Fruit fly (Drosophila melanogaster) whole organism, pupa: Measurements from ENCODE around the gene Charon.

Source experiments
- CG10348 ChIP-seq: fragments of 200-800 bp; sonication (Bioruptor generic); IDR thresholded peaks from 2 replicates; pipeline ENCODE4 v1.3.6; 2022; ENCODE audit warnings: missing biosample characterization, missing genetic modification characterization
- CG12605 ChIP-seq: fragments of 200-800 bp; sonication (Bioruptor generic); IDR thresholded peaks from 2 replicates; pipeline ENCODE4 v1.3.6; 2022; ENCODE audit warnings: missing biosample characterization, missing genetic modification characterization
- CG13204 ChIP-seq: fragments of 200-800 bp; sonication (Bioruptor generic); optimal IDR thresholded peaks from 2 replicates; lab custom pipeline; 2018; ENCODE audit warnings: missing biosample characterization, mild to moderate bottlenecking, missing genetic modification characterization, moderate library complexity
- CG14655 ChIP-seq: fragments of 200-800 bp; sonication (Bioruptor generic); optimal IDR thresholded peaks from 3 replicates; lab custom pipeline; 2017; ENCODE audit warnings: mild to moderate bottlenecking, missing biosample characterization, missing genetic modification reagents, missing genetic modification characterization
- CG15710 ChIP-seq: fragments of 200-800 bp; sonication (Bioruptor generic); optimal IDR thresholded peaks from 2 replicates; lab custom pipeline; 2018; ENCODE audit warnings: missing biosample characterization, mild to moderate bottlenecking, missing genetic modification characterization, moderate library complexity
- CG17806 ChIP-seq: fragments of 200-800 bp; sonication (Bioruptor generic); optimal IDR thresholded peaks from 2 replicates; lab custom pipeline; 2018; ENCODE audit warnings: missing biosample characterization, mild to moderate bottlenecking, missing genetic modification characterization, moderate library complexity
- CG32121 ChIP-seq: fragments of 200-800 bp; sonication (Bioruptor generic); IDR thresholded peaks from 2 replicates; pipeline ENCODE4 v1.3.6; 2022; ENCODE audit warnings: missing biosample characterization, missing genetic modification characterization
- CG34367 ChIP-seq: fragments of 200-800 bp; sonication (Bioruptor generic); optimal IDR thresholded peaks from 2 replicates; lab custom pipeline; 2018; ENCODE audit warnings: missing biosample characterization, mild to moderate bottlenecking, missing genetic modification characterization
- CG4496 ChIP-seq: fragments of 200-800 bp; sonication (Bioruptor generic); IDR thresholded peaks from 3 replicates; pipeline ENCODE4 v1.3.6; 2022; ENCODE audit warnings: missing biosample characterization, missing genetic modification characterization
- CG8159 ChIP-seq: fragments of 200-800 bp; sonication (Bioruptor generic); optimal IDR thresholded peaks from 3 replicates; lab custom pipeline; 2018; ENCODE audit warnings: missing biosample characterization, mild to moderate bottlenecking, missing genetic modification characterization, moderate library complexity
- CG8301 ChIP-seq: fragments of 200-800 bp; sonication (Bioruptor generic); optimal IDR thresholded peaks from 2 replicates; lab custom pipeline; 2018; ENCODE audit warnings: missing biosample characterization, mild to moderate bottlenecking, missing genetic modification characterization
- CG9948 ChIP-seq: fragments of 200-800 bp; sonication (Bioruptor generic); optimal IDR thresholded peaks from 2 replicates; lab custom pipeline; 2018; ENCODE audit warnings: missing biosample characterization, mild to moderate bottlenecking, missing genetic modification characterization, moderate library complexity
- D1 ChIP-seq: fragments of 200-800 bp; sonication (Bioruptor generic); optimal IDR thresholded peaks from 2 replicates; lab custom pipeline; 2018; ENCODE audit warnings: missing biosample characterization, mild to moderate bottlenecking, missing genetic modification characterization, moderate library complexity
- EcR ChIP-seq: fragments of 200-800 bp; sonication (Bioruptor generic); optimal IDR thresholded peaks from 3 replicates; lab custom pipeline; 2019; ENCODE audit warnings: missing biosample characterization, missing genetic modification characterization, mild to moderate bottlenecking, moderate library complexity, missing genetic modification reagents
- Ets98B ChIP-seq: fragments of 200-800 bp; sonication (Bioruptor generic); IDR thresholded peaks from 2 replicates; pipeline ENCODE4 v1.3.6; 2022; ENCODE audit warnings: missing biosample characterization, missing genetic modification characterization
- Pif1A ChIP-seq: fragments of 200-800 bp; sonication (Bioruptor generic); optimal IDR thresholded peaks from 3 replicates; lab custom pipeline; 2016; ENCODE audit warnings: missing biosample characterization, missing genetic modification characterization
- Pif1B ChIP-seq: fragments of 200-800 bp; sonication (Bioruptor generic); optimal IDR thresholded peaks from 3 replicates; lab custom pipeline; 2016; ENCODE audit warnings: missing biosample characterization, missing genetic modification characterization
- Snoo ChIP-seq: fragments of 200-800 bp; sonication (Bioruptor generic); optimal IDR thresholded peaks from 3 replicates; lab custom pipeline; 2017; ENCODE audit warnings: missing biosample characterization, mild to moderate bottlenecking, missing genetic modification characterization, inconsistent platforms
- fd96Ca ChIP-seq: fragments of 200-800 bp; sonication (Bioruptor generic); IDR thresholded peaks from 3 replicates; pipeline ENCODE4 v1.3.6; 2022; ENCODE audit warnings: missing biosample characterization, missing genetic modification characterization
- gl ChIP-seq: fragments of 200-800 bp; sonication (Bioruptor generic); optimal IDR thresholded peaks from 2 replicates; lab custom pipeline; 2018; ENCODE audit warnings: missing biosample characterization, mild to moderate bottlenecking, missing genetic modification characterization
- rn ChIP-seq: fragments of 200-800 bp; sonication (Bioruptor generic); IDR thresholded peaks from 2 replicates; pipeline ENCODE4 v1.3.6; 2022; ENCODE audit warnings: missing biosample characterization, missing genetic modification characterization

Charon gene

DNA sequence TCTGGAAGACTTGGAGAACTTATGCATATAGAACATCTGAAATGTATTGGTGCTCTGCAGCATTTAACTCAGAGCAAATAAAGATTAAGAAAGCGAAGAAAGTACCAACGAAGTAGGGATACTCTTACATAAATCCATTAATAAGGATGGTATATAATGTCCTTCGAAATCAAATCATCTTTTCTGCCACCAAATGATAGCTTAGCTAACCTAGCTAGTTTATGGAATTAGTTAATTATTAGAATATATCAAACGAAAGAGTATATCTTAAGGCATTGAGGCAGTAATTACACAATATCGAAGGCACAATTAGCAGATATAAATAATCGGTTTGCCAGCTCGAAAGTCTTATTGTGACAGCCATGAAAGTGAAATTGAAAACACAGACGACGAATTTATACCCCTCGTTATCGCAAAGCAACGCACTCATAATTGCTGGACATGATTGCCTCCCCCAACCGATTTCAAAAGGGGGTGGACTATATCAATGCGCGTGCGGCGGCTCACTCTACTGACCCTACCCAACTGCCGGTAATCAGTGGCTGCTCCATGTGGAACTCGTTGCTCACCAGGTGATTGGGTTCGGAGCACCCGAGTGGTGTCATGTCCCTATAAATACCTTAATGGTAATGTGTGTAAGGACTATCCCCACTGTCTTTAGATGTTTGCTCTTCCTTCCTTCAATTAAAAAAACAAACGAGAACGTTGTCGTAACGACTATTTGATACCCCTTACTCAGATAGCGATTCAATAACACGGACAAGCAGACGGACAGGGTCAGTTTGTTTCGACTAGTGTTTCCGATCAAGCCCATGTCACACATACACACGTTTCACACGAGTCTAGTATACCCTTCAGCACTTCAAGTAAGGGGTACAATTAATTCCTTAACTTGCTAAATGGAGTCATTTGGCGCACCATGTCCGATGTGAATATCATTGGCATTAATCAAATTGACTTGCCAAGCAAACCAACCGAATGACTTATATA lies 27.9 kb downstream of the Charon start:
- no peak for TF ChIP-seq CG8301 (tag; lab: Kevin White, UChicago)
- TF ChIP-seq rn (GFP tag; lab: Robert Waterston, UW) = 0 out of 2 replicates have a peak, but pooled peaks have one; percentile 36
- no peak for TF ChIP-seq CG14655 (GFP tag; lab: Kevin White, UChicago)
- TF ChIP-seq CG10348 (GFP tag; lab: Robert Waterston, UW) = no peak
- peak; percentile 56; the same call in 1 of the 2 replicates for TF ChIP-seq CG32121
- TF ChIP-seq CG15710 (tag; lab: Kevin White, UChicago) = peak; percentile 76
- no peak for TF ChIP-seq CG13204 (GFP tag; lab: Kevin White, UChicago)
- TF ChIP-seq CG9948 = peak; percentile 64
- peak; percentile 52 for TF ChIP-seq CG34367 (tag; lab: Kevin White, UChicago)
- no peak for TF ChIP-seq CG12605
- TF ChIP-seq Pif1A (GFP tag; lab: Kevin White, UChicago) = no peak
- peak; percentile 30 for TF ChIP-seq gl (tag; lab: Kevin White, UChicago)
- peak; percentile 83 for TF ChIP-seq Snoo (tag; lab: Kevin White, UChicago)
- TF ChIP-seq CG4496 = peak; percentile 64; the same call in 1 of the 3 replicates
- TF ChIP-seq Pif1B (GFP tag; lab: Kevin White, UChicago) = peak; percentile 67
- peak; percentile 54 for TF ChIP-seq Ets98B (GFP tag; lab: Robert Waterston, UW)
- no peak for TF ChIP-seq fd96Ca (GFP tag; lab: Robert Waterston, UW)
- TF ChIP-seq CG17806 (tag; lab: Kevin White, UChicago) = peak; percentile 70
- peak; percentile 77 for TF ChIP-seq CG8159 (tag; lab: Kevin White, UChicago)
- TF ChIP-seq EcR (GFP tag; lab: Kevin White, UChicago) = peak; percentile 0
- no peak for TF ChIP-seq D1

DNA sequence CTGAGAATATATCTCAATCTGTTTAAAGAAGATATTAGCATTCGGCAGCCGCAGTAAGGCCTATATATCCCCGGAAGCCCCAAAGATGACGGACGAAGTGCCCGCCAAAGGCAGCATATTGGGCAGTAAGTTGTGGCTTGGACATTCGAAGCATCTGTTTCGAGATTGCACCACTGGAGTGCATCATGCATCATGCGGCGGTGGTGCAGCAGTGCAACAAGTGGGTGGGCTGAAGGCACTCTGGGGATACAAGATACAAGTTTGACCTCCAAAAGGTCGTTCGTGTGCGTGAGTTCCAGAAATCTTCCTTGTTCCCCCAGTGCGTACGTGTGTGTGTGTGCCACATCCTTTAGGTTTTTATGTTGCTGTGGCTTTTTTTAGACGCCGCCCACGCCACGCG lies 29.3 kb downstream of the Charon start:
- no peak for TF ChIP-seq CG12605
- no peak for TF ChIP-seq gl (tag; lab: Kevin White, UChicago)
- TF ChIP-seq Ets98B (GFP tag; lab: Robert Waterston, UW) = no peak
- no peak for TF ChIP-seq fd96Ca (GFP tag; lab: Robert Waterston, UW)
- TF ChIP-seq CG4496 = no peak
- no peak for TF ChIP-seq Pif1A (GFP tag; lab: Kevin White, UChicago)
- TF ChIP-seq CG34367 (tag; lab: Kevin White, UChicago) = no peak
- no peak for TF ChIP-seq CG32121
- TF ChIP-seq CG8301 (tag; lab: Kevin White, UChicago) = no peak
- no peak for TF ChIP-seq CG15710 (tag; lab: Kevin White, UChicago)
- TF ChIP-seq Snoo (tag; lab: Kevin White, UChicago) = no peak
- TF ChIP-seq CG9948 = no peak
- TF ChIP-seq rn (GFP tag; lab: Robert Waterston, UW) = no peak
- TF ChIP-seq EcR (GFP tag; lab: Kevin White, UChicago) = no peak
- TF ChIP-seq, all 21 proteins: peak for 0

DNA sequence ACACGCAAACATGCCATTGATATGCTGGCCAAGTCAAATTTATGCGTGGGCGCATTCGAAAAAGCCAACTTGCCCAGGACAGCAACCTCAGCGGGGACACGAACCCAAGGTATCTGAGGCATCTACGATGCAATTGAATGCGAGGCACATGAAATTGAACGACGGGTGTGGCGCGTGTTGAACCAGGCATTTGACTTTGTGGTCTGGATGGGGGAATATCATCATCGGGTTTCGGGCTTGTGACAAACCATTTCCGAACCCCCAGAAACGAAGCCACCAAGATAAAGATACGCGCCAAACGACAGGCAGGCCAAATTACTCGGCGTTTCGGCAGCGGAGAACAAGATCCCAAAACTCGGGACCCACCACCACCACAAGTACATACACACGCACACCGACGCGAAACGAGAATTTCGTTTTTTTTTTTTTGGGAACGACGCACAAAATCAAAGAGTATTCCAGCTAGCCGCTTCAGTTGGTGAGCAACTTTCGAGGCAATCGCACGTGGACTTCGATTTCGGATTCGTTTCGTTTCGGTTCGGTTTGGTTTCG lies 29.8 kb downstream of the Charon start, which contains the start of gene MFS3:
Gene MFS3, plus strand, starts transcription at position 472 of the 552 bp plus-strand sequence.
- TF ChIP-seq Snoo (tag; lab: Kevin White, UChicago) = no peak
- TF ChIP-seq gl (tag; lab: Kevin White, UChicago) = peak; percentile 5
- peak; percentile 64; the same call in 1 of the 3 replicates for TF ChIP-seq CG4496
- TF ChIP-seq CG12605 = no peak
- TF ChIP-seq CG32121 = no peak
- TF ChIP-seq Pif1A (GFP tag; lab: Kevin White, UChicago) = peak; percentile 20
- TF ChIP-seq, all 21 proteins: peak for 3

DNA sequence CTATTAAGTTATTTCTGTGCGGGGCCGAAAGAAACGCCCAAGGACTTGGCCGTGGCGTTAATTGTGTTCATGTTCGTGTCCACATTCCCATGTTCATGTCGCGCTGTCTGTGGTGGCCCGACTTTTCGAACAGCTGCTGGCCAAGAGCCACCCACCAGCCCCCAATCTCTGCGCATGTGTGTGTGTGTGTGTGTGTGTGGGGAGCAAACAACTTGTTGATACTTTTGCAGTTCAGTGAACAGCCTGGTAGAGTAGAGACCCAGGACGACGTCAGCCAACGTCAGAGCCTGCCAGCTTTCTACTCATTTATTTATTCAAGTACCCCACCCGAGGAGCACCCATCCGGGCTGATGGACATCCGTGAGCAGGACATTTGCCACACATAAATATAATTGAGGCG lies 35.6 kb downstream of the Charon start:
- TF ChIP-seq CG12605 = peak; percentile 76
- TF ChIP-seq Snoo (tag; lab: Kevin White, UChicago) = no peak

DNA sequence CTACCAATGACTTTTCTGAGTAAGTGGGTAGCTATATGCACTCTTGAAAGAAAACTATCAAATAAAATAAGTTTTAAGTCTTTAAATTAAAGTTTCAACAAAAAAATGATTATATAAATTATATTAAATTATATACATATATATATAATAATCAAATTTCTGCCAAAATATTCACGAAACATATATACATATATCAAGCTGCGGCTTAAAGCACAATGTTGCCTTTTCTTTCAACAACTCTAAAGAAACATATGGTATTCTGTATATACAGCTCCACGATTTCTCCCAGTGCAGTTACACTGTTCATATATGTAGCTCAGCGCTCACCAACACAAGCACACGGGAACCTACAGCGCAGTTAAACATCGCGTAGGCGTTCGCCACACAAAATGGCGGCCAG lies 37.1 kb downstream of the Charon start:
- TF ChIP-seq CG32121 = no peak
- TF ChIP-seq CG15710 (tag; lab: Kevin White, UChicago) = peak; percentile 25
- TF ChIP-seq CG17806 (tag; lab: Kevin White, UChicago) = no peak
- no peak for TF ChIP-seq rn (GFP tag; lab: Robert Waterston, UW)
- no peak for TF ChIP-seq Pif1A (GFP tag; lab: Kevin White, UChicago)
- TF ChIP-seq CG14655 (GFP tag; lab: Kevin White, UChicago) = peak; percentile 29
- peak; percentile 29 for TF ChIP-seq CG9948
- no peak for TF ChIP-seq fd96Ca (GFP tag; lab: Robert Waterston, UW)
- TF ChIP-seq CG8159 (tag; lab: Kevin White, UChicago) = peak; percentile 36
- TF ChIP-seq, all 21 proteins: peak for 4
